Worm (Caenorhabditis elegans) whole organism, young adult: ENCODE results near the gene sru-37.

Experiments used
- B0019.2 ChIP-seq: fragments of 200-800 bp; sonication (Bioruptor generic); conservative IDR thresholded peaks from 2 replicates; pipeline ENCODE4 v1.3.6; 2022; ENCODE audit warnings: missing genetic modification reagents, missing genetic modification characterization, missing compliant biosample characterization
- B0035.1 ChIP-seq: sonication (generic microtip); optimal IDR thresholded peaks from 2 replicates; lab custom pipeline; 2016; ENCODE audit warnings: missing genetic modification characterization, mild to moderate bottlenecking, missing compliant biosample characterization, missing genotype, missing genetic modification reagents
- B0261.1 ChIP-seq: sonication (generic microtip); optimal IDR thresholded peaks from 2 replicates; lab custom pipeline; 2016; ENCODE audit warnings: mild to moderate bottlenecking, missing genetic modification characterization, moderate library complexity, missing compliant biosample characterization
- F10E7.11 ChIP-seq: sonication (generic microtip); optimal IDR thresholded peaks from 2 replicates; lab custom pipeline; 2017; ENCODE audit warnings: mild to moderate bottlenecking, missing genetic modification characterization, moderate library complexity, missing compliant biosample characterization
- F23B12.7 ChIP-seq: sonication (generic microtip); optimal IDR thresholded peaks from 2 replicates; lab custom pipeline; 2017; ENCODE audit warnings: missing genetic modification characterization, mild to moderate bottlenecking, missing compliant biosample characterization, antibody characterized with exemption, moderate library complexity; ENCODE audit not compliant: insufficient read depth
- F52B5.7 ChIP-seq: sonication (generic microtip); optimal IDR thresholded peaks from 2 replicates; lab custom pipeline; 2016; ENCODE audit warnings: mild to moderate bottlenecking, missing genetic modification characterization, missing compliant biosample characterization
- K12H6.12 ChIP-seq: fragments of 200-800 bp; sonication (Bioruptor generic); optimal IDR thresholded peaks from 2 replicates; lab custom pipeline; 2018; ENCODE audit warnings: mild to moderate bottlenecking, missing genetic modification characterization, missing compliant biosample characterization
- T26A5.8 ChIP-seq: sonication (generic microtip); optimal IDR thresholded peaks from 2 replicates; lab custom pipeline; 2016; ENCODE audit warnings: missing genetic modification characterization, missing compliant biosample characterization
- Y56A3A.18 ChIP-seq: fragments of 200-800 bp; sonication (Bioruptor generic); IDR thresholded peaks from 2 replicates; pipeline ENCODE4 v1.3.6; 2022; ENCODE audit warnings: missing genetic modification reagents, missing genetic modification characterization, missing compliant biosample characterization
- Y79H2A.3 ChIP-seq: fragments of 200-800 bp; sonication (Bioruptor generic); conservative IDR thresholded peaks from 2 replicates; pipeline ENCODE4 v1.3.6; 2022; ENCODE audit warnings: missing genetic modification reagents, missing genetic modification characterization, missing compliant biosample characterization
- atf-7 ChIP-seq: sonication (generic microtip); optimal IDR thresholded peaks from 2 replicates; lab custom pipeline; 2017; ENCODE audit warnings: mild to moderate bottlenecking, missing genetic modification characterization, missing compliant biosample characterization
- bed-2 ChIP-seq: fragments of 200-800 bp; sonication (Bioruptor generic); IDR thresholded peaks from 2 replicates; pipeline ENCODE4 v1.3.6; 2022; ENCODE audit warnings: missing genetic modification reagents, missing genetic modification characterization, missing compliant biosample characterization
- ceh-27 ChIP-seq: fragments of 200-800 bp; sonication (Bioruptor generic); optimal IDR thresholded peaks from 2 replicates; lab custom pipeline; 2018; ENCODE audit warnings: mild to moderate bottlenecking, missing genetic modification characterization, moderate library complexity, missing compliant biosample characterization
- ceh-58 ChIP-seq: fragments of 200-800 bp; sonication (Bioruptor generic); IDR thresholded peaks from 2 replicates; pipeline ENCODE4 v1.3.6; 2022; ENCODE audit warnings: missing genetic modification characterization, missing compliant biosample characterization
- dpl-1 ChIP-seq: fragments of 150-350 bp; optimal IDR thresholded peaks from 2 replicates; lab custom pipeline; 2014; ENCODE audit warnings: missing biosample characterization, missing genetic modification reagents, missing genetic modification characterization
- ekl-4 ChIP-seq: fragments of 200-800 bp; sonication (Bioruptor generic); IDR thresholded peaks from 2 replicates; pipeline ENCODE4 v1.3.6; 2022; ENCODE audit warnings: missing genetic modification reagents, missing genetic modification characterization, missing compliant biosample characterization
- ets-4 ChIP-seq: fragments of 200-800 bp; sonication (Bioruptor generic); optimal IDR thresholded peaks from 2 replicates; lab custom pipeline; 2018; ENCODE audit warnings: mild to moderate bottlenecking, missing genetic modification characterization, missing compliant biosample characterization
- hmg-1.2 ChIP-seq: fragments of 200-800 bp; sonication (Bioruptor generic); IDR thresholded peaks from 2 replicates; pipeline ENCODE4 v1.3.6; 2022; ENCODE audit warnings: missing genetic modification reagents, missing genetic modification characterization, missing compliant biosample characterization
- hrde-1 ChIP-seq: sonication (generic microtip); optimal IDR thresholded peaks from 2 replicates; lab custom pipeline; 2016; ENCODE audit warnings: missing genetic modification characterization, mild to moderate bottlenecking, missing compliant biosample characterization, moderate library complexity, missing genotype, missing genetic modification reagents, borderline replicate concordance
- hsf-1 ChIP-seq: fragments of 200-800 bp; sonication (Bioruptor generic); IDR thresholded peaks from 2 replicates; pipeline ENCODE4 v1.3.6; 2022; ENCODE audit warnings: missing genetic modification reagents, missing genetic modification characterization, missing compliant biosample characterization
- lir-1 ChIP-seq: fragments of 200-800 bp; sonication (Bioruptor generic); conservative IDR thresholded peaks from 2 replicates; pipeline ENCODE4 v1.3.6; 2022; ENCODE audit warnings: missing genetic modification reagents, missing genetic modification characterization, missing compliant biosample characterization
- lsy-27 ChIP-seq: sonication (generic microtip); optimal IDR thresholded peaks from 2 replicates; lab custom pipeline; 2017; ENCODE audit warnings: missing genetic modification characterization, mild to moderate bottlenecking, missing compliant biosample characterization, antibody characterized with exemption, missing genotype, borderline replicate concordance; ENCODE audit not compliant: insufficient read depth
- mes-4 ChIP-seq: sonication (generic microtip); optimal IDR thresholded peaks from 2 replicates; lab custom pipeline; 2016; ENCODE audit warnings: missing genotype, missing genetic modification characterization, missing compliant biosample characterization
- nfya-2 ChIP-seq: fragments of 200-800 bp; sonication (Bioruptor generic); IDR thresholded peaks from 2 replicates; pipeline ENCODE4 v1.3.6; 2022; ENCODE audit warnings: missing genetic modification reagents, missing genetic modification characterization, missing compliant biosample characterization
- nfyb-1 ChIP-seq: fragments of 200-800 bp; sonication (Bioruptor generic); IDR thresholded peaks from 2 replicates; pipeline ENCODE4 v1.3.6; 2022; ENCODE audit warnings: missing genetic modification reagents, missing genetic modification characterization, missing compliant biosample characterization
- nhr-27 ChIP-seq: fragments of 200-800 bp; sonication (Bioruptor generic); optimal IDR thresholded peaks from 2 replicates; lab custom pipeline; 2018; ENCODE audit warnings: mild to moderate bottlenecking, missing genetic modification characterization, moderate library complexity, missing compliant biosample characterization
- nhr-90 ChIP-seq: sonication (generic microtip); optimal IDR thresholded peaks from 2 replicates; lab custom pipeline; 2016; ENCODE audit warnings: missing genotype, mild to moderate bottlenecking, missing genetic modification characterization, missing compliant biosample characterization
- pha-4 ChIP-seq: fragments of 150-350 bp; sonication (generic microtip); optimal IDR thresholded peaks from 2 replicates; lab custom pipeline; 2014; ENCODE audit warnings: missing biosample characterization, missing genetic modification reagents, missing genetic modification characterization
- rpc-1 ChIP-seq, 2 experiments: fragments of 150-350 bp in 1 of 2; sonication (generic microtip) in 1 of 2; optimal IDR thresholded peaks; 2 replicates each; lab custom pipeline; 2014 to 2018; ENCODE audit warnings: missing biosample characterization in 1 of 2, missing genetic modification characterization in 1 of 2, missing genetic modification reagents in 1 of 2, missing genotype in 1 of 2
- sdz-38 ChIP-seq: sonication (generic microtip); optimal IDR thresholded peaks from 2 replicates; lab custom pipeline; 2016; ENCODE audit warnings: missing genotype, missing genetic modification characterization, missing compliant biosample characterization
- snpc-3.4 ChIP-seq: sonication (generic microtip); optimal IDR thresholded peaks from 2 replicates; lab custom pipeline; 2017; ENCODE audit warnings: missing genetic modification characterization, mild to moderate bottlenecking, missing compliant biosample characterization, antibody characterized with exemption, moderate library complexity, missing genotype, missing genetic modification reagents
- sptf-2 ChIP-seq: fragments of 200-800 bp; sonication (Bioruptor generic); optimal IDR thresholded peaks from 2 replicates; lab custom pipeline; 2018; ENCODE audit warnings: mild to moderate bottlenecking, missing genetic modification characterization, missing compliant biosample characterization
- tbx-9 ChIP-seq: sonication (generic microtip); optimal IDR thresholded peaks from 2 replicates; lab custom pipeline; 2016; ENCODE audit warnings: borderline replicate concordance, missing genetic modification characterization, inconsistent platforms, missing compliant biosample characterization
- tlf-1 ChIP-seq: fragments of 200-800 bp; sonication (Bioruptor generic); optimal IDR thresholded peaks from 2 replicates; lab custom pipeline; 2018; ENCODE audit warnings: mild to moderate bottlenecking, missing genetic modification characterization, missing compliant biosample characterization

Gene sru-37

ce11 chrV:9803176-9803575 lies 2.1 kb upstream of the sru-37 start, which contains the start of gene sru-39:
sru-39 (plus strand) TSS chrV:9803476.
- TF ChIP-seq lsy-27 (no peak), Y56A3A.18 (GFP tag; lab: Robert Waterston, UW) (no peak), rpc-1 (optimal IDR thresholded peaks at IDR 0.05; lab: Kevin White, UChicago) (no peak), rpc-1 (tag; optimal IDR thresholded peaks at IDR 0.05; lab: Kevin White, UChicago) (no peak)

ce11 chrV:9811154-9811553 lies 5.9 kb downstream of the sru-37 start, which contains the start of gene sru-29:
sru-29 (plus strand) TSS chrV:9811454.
- TF ChIP-seq bed-2 (no peak), sdz-38 (tag; lab: Kevin White, UChicago) (no peak), F23B12.7 (no peak), F10E7.11 (tag; lab: Kevin White, UChicago) (no peak), ets-4 (no peak), F52B5.7 (tag; lab: Kevin White, UChicago) (no peak), ceh-27 (no peak), sptf-2 (no peak), atf-7 (no peak), T26A5.8 (tag; lab: Kevin White, UChicago) (no peak), ekl-4 (GFP tag; lab: Robert Waterston, UW) (no peak), tlf-1 (GFP tag; lab: Kevin White, UChicago) (no peak), hmg-1.2 (GFP tag; lab: Robert Waterston, UW) (no peak)

- TF ChIP-seq snpc-3.4 (tag; lab: Kevin White, UChicago) (no peak), nfyb-1 (no peak), B0019.2 (GFP tag; lab: Robert Waterston, UW) (no peak), dpl-1 (GFP tag; lab: Kevin White, UChicago) (no peak), hsf-1 (GFP tag; lab: Robert Waterston, UW) (no peak), pha-4 (tag; lab: Kevin White, UChicago) (no peak), K12H6.12 (no peak), lir-1 (no peak), B0035.1 (tag; lab: Kevin White, UChicago) (no peak), nfya-2 (GFP tag; lab: Robert Waterston, UW) (no peak), nhr-90 (tag; lab: Kevin White, UChicago) (no peak), tlf-1 (GFP tag; lab: Kevin White, UChicago) (no peak), tbx-9 (tag; lab: Kevin White, UChicago) (no peak), nhr-27 (tag; lab: Kevin White, UChicago) (no peak)
These were observed 7.0 kb downstream of the sru-37 start for ce11 chrV:9812216-9812615.

ce11 chrV:9813527-9813926 lies 8.3 kb downstream of the sru-37 start, which contains the start of gene sru-30:
sru-30 (plus strand) TSS chrV:9813827.
- no peak for TF ChIP-seq mes-4
- TF ChIP-seq B0261.1 (tag; lab: Kevin White, UChicago), result no peak
- TF ChIP-seq ceh-58 (GFP tag; lab: Robert Waterston, UW), result no peak
- TF ChIP-seq hrde-1 (tag; lab: Kevin White, UChicago), result no peak
- no peak for TF ChIP-seq Y79H2A.3
